Worm (Caenorhabditis elegans) whole organism, young adult: ENCODE data around the gene Y59C2A.1.

Experiments used
- B0019.2 ChIP-seq: fragments of 200-800 bp; sonication (Bioruptor generic); conservative IDR thresholded peaks from 2 replicates; pipeline ENCODE4 v1.3.6; 2022; ENCODE audit warnings: missing genetic modification reagents, missing genetic modification characterization, missing compliant biosample characterization
- C06A6.2 ChIP-seq: fragments of 200-800 bp; sonication (Bioruptor generic); conservative IDR thresholded peaks from 2 replicates; pipeline ENCODE4 v1.3.6; 2022; ENCODE audit warnings: missing genetic modification characterization, missing compliant biosample characterization
- D2030.7 ChIP-seq: fragments of 200-800 bp; sonication (Bioruptor generic); IDR thresholded peaks from 2 replicates; pipeline ENCODE4 v1.3.6; 2022; ENCODE audit warnings: missing genetic modification reagents, missing genetic modification characterization, missing compliant biosample characterization
- F33H1.4 ChIP-seq: fragments of 200-800 bp; sonication (Bioruptor generic); IDR thresholded peaks from 2 replicates; pipeline ENCODE4 v1.3.6; 2022; ENCODE audit warnings: missing genetic modification reagents, missing genetic modification characterization, missing compliant biosample characterization
- F49E8.2 ChIP-seq: sonication (generic microtip); optimal IDR thresholded peaks from 3 replicates; lab custom pipeline; 2017; ENCODE audit warnings: missing genetic modification characterization, mild to moderate bottlenecking, missing compliant biosample characterization, antibody characterized with exemption, moderate library complexity; ENCODE audit not compliant: insufficient read depth
- F52B5.7 ChIP-seq: sonication (generic microtip); optimal IDR thresholded peaks from 2 replicates; lab custom pipeline; 2016; ENCODE audit warnings: mild to moderate bottlenecking, missing genetic modification characterization, missing compliant biosample characterization
- F55B11.4 ChIP-seq: sonication (generic microtip); optimal IDR thresholded peaks from 2 replicates; lab custom pipeline; 2016; ENCODE audit warnings: missing compliant biosample characterization, missing genetic modification characterization, borderline replicate concordance; ENCODE audit not compliant: insufficient read depth
- K11D2.4 ChIP-seq: fragments of 200-800 bp; sonication (Bioruptor generic); IDR thresholded peaks from 2 replicates; pipeline ENCODE4 v1.3.6; 2022; ENCODE audit warnings: missing genetic modification reagents, missing genetic modification characterization, missing compliant biosample characterization
- T07F8.4 ChIP-seq: sonication (generic microtip); optimal IDR thresholded peaks from 2 replicates; lab custom pipeline; 2016; ENCODE audit warnings: mild to moderate bottlenecking, missing genetic modification characterization, moderate library complexity, missing compliant biosample characterization
- Y95B8A.8 ChIP-seq: fragments of 200-800 bp; sonication (Bioruptor generic); IDR thresholded peaks from 2 replicates; pipeline ENCODE4 v1.3.6; 2022; ENCODE audit warnings: missing genetic modification reagents, missing genetic modification characterization, missing compliant biosample characterization
- attf-3 ChIP-seq: fragments of 200-800 bp; sonication (Bioruptor generic); conservative IDR thresholded peaks from 2 replicates; pipeline ENCODE4 v1.3.6; 2022; ENCODE audit warnings: missing genetic modification reagents, missing genetic modification characterization, missing compliant biosample characterization
- attf-6 ChIP-seq: fragments of 200-800 bp; sonication (Bioruptor generic); IDR thresholded peaks from 2 replicates; pipeline ENCODE4 v1.3.6; 2022; ENCODE audit warnings: missing genetic modification reagents, missing genetic modification characterization, missing compliant biosample characterization
- dox-1 ChIP-seq: fragments of 200-800 bp; sonication (Bioruptor generic); IDR thresholded peaks from 2 replicates; pipeline ENCODE4 v1.3.6; 2022; ENCODE audit warnings: missing genetic modification reagents, missing genetic modification characterization, missing compliant biosample characterization
- efl-1 ChIP-seq: fragments of 150-350 bp; optimal IDR thresholded peaks from 2 replicates; lab custom pipeline; 2014; ENCODE audit warnings: missing biosample characterization, missing genetic modification reagents, missing genetic modification characterization
- hlh-26 ChIP-seq: fragments of 200-800 bp; sonication (Bioruptor generic); conservative IDR thresholded peaks from 2 replicates; pipeline ENCODE4 v1.3.6; 2022; ENCODE audit warnings: missing genetic modification reagents, missing genetic modification characterization, missing compliant biosample characterization
- hmg-1.2 ChIP-seq: fragments of 200-800 bp; sonication (Bioruptor generic); IDR thresholded peaks from 2 replicates; pipeline ENCODE4 v1.3.6; 2022; ENCODE audit warnings: missing genetic modification reagents, missing genetic modification characterization, missing compliant biosample characterization
- hsf-1 ChIP-seq: fragments of 200-800 bp; sonication (Bioruptor generic); IDR thresholded peaks from 2 replicates; pipeline ENCODE4 v1.3.6; 2022; ENCODE audit warnings: missing genetic modification reagents, missing genetic modification characterization, missing compliant biosample characterization
- lag-1 ChIP-seq: fragments of 200-800 bp; sonication (Bioruptor generic); IDR thresholded peaks from 2 replicates; pipeline ENCODE4 v1.3.6; 2022; ENCODE audit warnings: missing genetic modification reagents, missing genetic modification characterization, missing compliant biosample characterization
- lir-1 ChIP-seq: fragments of 200-800 bp; sonication (Bioruptor generic); conservative IDR thresholded peaks from 2 replicates; pipeline ENCODE4 v1.3.6; 2022; ENCODE audit warnings: missing genetic modification reagents, missing genetic modification characterization, missing compliant biosample characterization
- lsl-1 ChIP-seq: fragments of 200-800 bp; sonication (Bioruptor generic); optimal IDR thresholded peaks from 2 replicates; lab custom pipeline; 2018; ENCODE audit warnings: mild to moderate bottlenecking, missing genetic modification characterization, moderate library complexity, missing compliant biosample characterization
- madf-3 ChIP-seq: fragments of 200-800 bp; sonication (Bioruptor generic); IDR thresholded peaks from 2 replicates; pipeline ENCODE4 v1.3.6; 2022; ENCODE audit warnings: missing genetic modification reagents, missing genetic modification characterization, missing compliant biosample characterization
- madf-6 ChIP-seq: fragments of 200-800 bp; sonication (Bioruptor generic); IDR thresholded peaks from 2 replicates; pipeline ENCODE4 v1.3.6; 2022; ENCODE audit warnings: missing genetic modification reagents, missing genetic modification characterization, missing compliant biosample characterization
- madf-8 ChIP-seq: fragments of 200-800 bp; sonication (Bioruptor generic); conservative IDR thresholded peaks from 2 replicates; pipeline ENCODE4 v1.3.6; 2022; ENCODE audit warnings: missing genetic modification reagents, missing genetic modification characterization, missing compliant biosample characterization
- mcd-1 ChIP-seq: fragments of 200-800 bp; sonication (Bioruptor generic); IDR thresholded peaks from 2 replicates; pipeline ENCODE4 v1.3.6; 2022; ENCODE audit warnings: missing genetic modification reagents, missing genetic modification characterization, missing compliant biosample characterization
- mxl-1 ChIP-seq: sonication (generic microtip); optimal IDR thresholded peaks from 2 replicates; lab custom pipeline; 2016; ENCODE audit warnings: missing genetic modification characterization, missing compliant biosample characterization
- nfya-1 ChIP-seq: sonication (generic microtip); optimal IDR thresholded peaks from 2 replicates; lab custom pipeline; 2017; ENCODE audit warnings: antibody characterized with exemption, missing compliant biosample characterization, missing genetic modification characterization, borderline replicate concordance; ENCODE audit not compliant: insufficient read depth
- nhr-120 ChIP-seq: fragments of 200-800 bp; sonication (Bioruptor generic); IDR thresholded peaks from 2 replicates; pipeline ENCODE4 v1.3.6; 2022; ENCODE audit warnings: missing genetic modification characterization, missing compliant biosample characterization
- nhr-90 ChIP-seq: sonication (generic microtip); optimal IDR thresholded peaks from 2 replicates; lab custom pipeline; 2016; ENCODE audit warnings: missing genotype, mild to moderate bottlenecking, missing genetic modification characterization, missing compliant biosample characterization
- rcor-1 ChIP-seq: fragments of 200-800 bp; sonication (Bioruptor generic); IDR thresholded peaks from 2 replicates; pipeline ENCODE4 v1.3.6; 2022; ENCODE audit warnings: missing genetic modification reagents, missing genetic modification characterization, missing compliant biosample characterization
- rec-8 ChIP-seq, 2 experiments: sonication (generic microtip); optimal IDR thresholded peaks; 2 replicates each; lab custom pipeline; 2016; ENCODE audit warnings: mild to moderate bottlenecking in 2 of 2, missing genetic modification characterization in 2 of 2, missing genetic modification reagents in 2 of 2, missing genotype in 2 of 2, missing biosample characterization in 1 of 2, missing compliant biosample characterization in 1 of 2, moderate library complexity in 1 of 2
- sdz-38 ChIP-seq: sonication (generic microtip); optimal IDR thresholded peaks from 2 replicates; lab custom pipeline; 2016; ENCODE audit warnings: missing genotype, missing genetic modification characterization, missing compliant biosample characterization
- snpc-1.3 ChIP-seq: sonication (generic microtip); optimal IDR thresholded peaks from 2 replicates; lab custom pipeline; 2017; ENCODE audit warnings: missing genetic modification characterization, mild to moderate bottlenecking, missing compliant biosample characterization, antibody characterized with exemption, moderate library complexity, missing genotype, missing genetic modification reagents; ENCODE audit not compliant: insufficient read depth
- unc-62 ChIP-seq: fragments of 150-350 bp; optimal IDR thresholded peaks from 2 replicates; lab custom pipeline; 2014; ENCODE audit warnings: missing biosample characterization, missing genetic modification reagents, missing genetic modification characterization

The Y59C2A.1 gene

ce11 chrII:2225608-2226007 is 17.7 kb downstream of the Y59C2A.1 start, which contains the start of gene F54A3.5:
Gene F54A3.5 (minus strand): TSS chrII:2225708.
- TF ChIP-seq snpc-1.3 (tag; lab: Kevin White, UChicago) (no peak), attf-6 (GFP tag; lab: Robert Waterston, UW) (no peak), F55B11.4 (tag; lab: Kevin White, UChicago) (no peak), D2030.7 (GFP tag; lab: Robert Waterston, UW) (no peak), lag-1 (no peak), nhr-90 (tag; lab: Kevin White, UChicago) (no peak), rcor-1 (GFP tag; lab: Robert Waterston, UW) (no peak), lir-1 (GFP tag; lab: Robert Waterston, UW) (no peak), hlh-26 (GFP tag; lab: Robert Waterston, UW) (no peak), nfya-1 (no peak), rec-8 (tag; optimal IDR thresholded peaks at IDR 0.05; lab: Kevin White, UChicago) (no peak), K11D2.4 (GFP tag; lab: Robert Waterston, UW) (no peak), madf-8 (GFP tag; lab: Robert Waterston, UW) (no peak), madf-3 (GFP tag; lab: Robert Waterston, UW) (no peak), mxl-1 (no peak), dox-1 (GFP tag; lab: Robert Waterston, UW) (no peak)

DNA sequence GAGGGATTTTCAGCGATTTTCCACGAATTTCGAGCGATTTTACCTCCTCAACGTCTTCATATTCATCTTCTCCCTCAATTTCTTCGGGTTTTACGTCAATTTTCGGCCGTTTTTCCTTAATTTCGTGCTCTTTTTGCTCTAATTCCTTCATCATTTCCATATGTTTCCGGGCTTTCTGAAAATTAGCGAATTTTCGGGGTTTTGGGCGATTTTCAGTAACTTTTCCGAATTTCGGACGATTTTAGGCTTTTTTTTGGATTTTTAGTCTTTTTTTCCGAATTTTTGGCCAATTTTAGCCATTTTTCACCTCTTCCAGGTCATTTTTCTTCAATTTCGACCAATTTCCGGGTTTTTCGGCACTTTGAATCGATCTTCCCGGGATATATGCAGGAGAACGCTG is 22.5 kb downstream of the Y59C2A.1 start:
- no peak for TF ChIP-seq nhr-120 (GFP tag; lab: Robert Waterston, UW)
- no peak for TF ChIP-seq Y95B8A.8 (GFP tag; lab: Robert Waterston, UW)
- TF ChIP-seq lir-1 (GFP tag; lab: Robert Waterston, UW): no peak
- no peak for TF ChIP-seq lag-1
- no peak for TF ChIP-seq C06A6.2 (GFP tag; lab: Robert Waterston, UW)
- TF ChIP-seq mxl-1: no peak
- no peak for TF ChIP-seq B0019.2
- no peak for TF ChIP-seq sdz-38 (tag; lab: Kevin White, UChicago)
- TF ChIP-seq, all 124 proteins: peak for 0

DNA sequence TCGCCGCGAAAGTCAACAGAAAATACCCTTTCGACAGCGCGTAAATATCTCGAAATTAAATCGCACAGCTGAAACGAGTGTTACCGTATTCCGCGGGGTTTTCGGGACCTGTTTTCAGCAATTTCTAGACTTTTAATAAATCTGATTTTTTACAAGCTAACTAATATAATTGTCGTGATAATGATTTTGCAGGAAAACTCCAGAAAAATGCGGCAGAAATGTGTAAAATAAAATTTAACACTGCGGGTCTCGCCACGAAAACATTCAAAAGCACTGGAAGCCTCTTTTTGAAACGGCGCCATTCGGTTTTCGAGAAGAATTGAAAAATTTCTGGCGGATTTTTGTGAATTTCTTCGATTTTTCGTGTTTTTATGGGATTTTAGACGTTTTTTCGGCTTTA is 24.5 kb downstream of the Y59C2A.1 start, which contains the start of gene F54A3.6:
TSS of gene F54A3.6 (minus strand) at position 42 of the 400 bp plus-strand sequence.
- TF ChIP-seq mcd-1 (GFP tag; lab: Robert Waterston, UW) (0 out of 2 replicates have a peak, but pooled peaks have one; percentile 29), madf-6 (GFP tag; lab: Robert Waterston, UW) (peak; percentile 68), F33H1.4 (GFP tag; lab: Robert Waterston, UW) (peak; percentile 89), lsl-1 (GFP tag; lab: Kevin White, UChicago) (peak; percentile 73), madf-8 (GFP tag; lab: Robert Waterston, UW) (peak; percentile 30; the same call in 1 of the 2 replicates), hmg-1.2 (GFP tag; lab: Robert Waterston, UW) (peak; percentile 25; the same call in 1 of the 2 replicates), efl-1 (peak; percentile 17), hsf-1 (peak; percentile 80), D2030.7 (GFP tag; lab: Robert Waterston, UW) (peak; percentile 52; the same call in 1 of the 2 replicates)

- TF ChIP-seq nfya-1 (no peak), attf-3 (GFP tag; lab: Robert Waterston, UW) (no peak), unc-62 (GFP tag; lab: Kevin White, UChicago) (no peak), T07F8.4 (tag; lab: Kevin White, UChicago) (no peak), F52B5.7 (tag; lab: Kevin White, UChicago) (no peak), F49E8.2 (tag; lab: Kevin White, UChicago) (no peak)
Observed at ce11 chrII:2233240-2233639, 25.3 kb downstream of the Y59C2A.1 start, which contains the start of gene cct-3. Gene cct-3 (plus strand): TSS chrII:2233540.
